Fruit fly (Drosophila melanogaster) whole organism, embryonic: ENCODE results near the gene CG11970.
A peak's percentile ranks its signal among the peaks of the same experiment; 100 is the strongest.

Source experiments
- CG10209 ChIP-seq: fragments of 200-800 bp; sonication (Bioruptor generic); optimal IDR thresholded peaks from 3 replicates; lab custom pipeline; 2017; ENCODE audit warnings: missing biosample characterization, mild to moderate bottlenecking, missing genetic modification characterization, missing genetic modification reagents
- CG1024 ChIP-seq: fragments of 200-800 bp; sonication (Bioruptor generic); IDR thresholded peaks from 2 replicates; pipeline ENCODE4 v1.3.6; 2022; ENCODE audit warnings: missing biosample characterization, missing genetic modification characterization
- CG10274 ChIP-seq: fragments of 200-800 bp; sonication (Bioruptor generic); optimal IDR thresholded peaks from 3 replicates; lab custom pipeline; 2017; ENCODE audit warnings: missing biosample characterization, mild to moderate bottlenecking, missing genetic modification characterization
- CG10979 ChIP-seq: fragments of 200-800 bp; sonication (Bioruptor generic); optimal IDR thresholded peaks from 2 replicates; lab custom pipeline; 2018; ENCODE audit warnings: missing biosample characterization, mild to moderate bottlenecking, missing genetic modification characterization, moderate library complexity
- CG12942 ChIP-seq: fragments of 200-800 bp; sonication (Bioruptor generic); optimal IDR thresholded peaks from 3 replicates; lab custom pipeline; 2016; ENCODE audit warnings: missing biosample characterization, missing genetic modification characterization
- CG13624 ChIP-seq: fragments of 200-800 bp; sonication (Bioruptor generic); optimal IDR thresholded peaks from 2 replicates; lab custom pipeline; 2016; ENCODE audit warnings: missing biosample characterization, missing genetic modification characterization
- CG15269 ChIP-seq: fragments of 200-800 bp; sonication (Bioruptor generic); optimal IDR thresholded peaks from 2 replicates; lab custom pipeline; 2018; ENCODE audit warnings: missing biosample characterization, mild to moderate bottlenecking, missing genetic modification characterization, moderate library complexity
- CG16813 ChIP-seq: fragments of 200-800 bp; sonication (Bioruptor generic); IDR thresholded peaks from 3 replicates; pipeline ENCODE4 v1.3.6; 2022; ENCODE audit warnings: missing biosample characterization, missing genetic modification characterization; ENCODE audit not compliant: partially characterized antibody
- CG2712 ChIP-seq: fragments of 200-800 bp; optimal IDR thresholded peaks from 3 replicates; lab custom pipeline; 2019; ENCODE audit warnings: missing biosample characterization, mild to moderate bottlenecking, missing genetic modification characterization, moderate library complexity
- CG32772 ChIP-seq: fragments of 200-800 bp; sonication (Bioruptor generic); IDR thresholded peaks from 2 replicates; pipeline ENCODE4 v1.3.6; 2022; ENCODE audit warnings: missing biosample characterization, missing genetic modification characterization
- CG34224 ChIP-seq: fragments of 200-800 bp; sonication (Bioruptor generic); IDR thresholded peaks from 3 replicates; pipeline ENCODE4 v1.3.6; 2022; ENCODE audit warnings: missing biosample characterization, missing genetic modification characterization; ENCODE audit not compliant: partially characterized antibody
- CG3726 ChIP-seq: fragments of 200-800 bp; sonication (Bioruptor generic); IDR thresholded peaks from 3 replicates; pipeline ENCODE4, ENCODE4 v1.3.6; 2022; ENCODE audit warnings: missing biosample characterization, missing genetic modification characterization
- CG3847 ChIP-seq: fragments of 200-800 bp; sonication (Bioruptor generic); IDR thresholded peaks from 2 replicates; pipeline ENCODE4 v1.3.6; 2022; ENCODE audit warnings: missing biosample characterization, missing genetic modification characterization
- CG3995 ChIP-seq: fragments of 200-800 bp; sonication (Bioruptor generic); optimal IDR thresholded peaks from 3 replicates; lab custom pipeline; 2016; ENCODE audit warnings: missing biosample characterization, missing genetic modification characterization
- CG4617 ChIP-seq: fragments of 200-800 bp; sonication (Bioruptor generic); optimal IDR thresholded peaks from 3 replicates; lab custom pipeline; 2016; ENCODE audit warnings: missing biosample characterization, missing genetic modification characterization, borderline replicate concordance
- CG6765 ChIP-seq: fragments of 200-800 bp; sonication (Bioruptor generic); optimal IDR thresholded peaks from 3 replicates; lab custom pipeline; 2017; ENCODE audit warnings: missing biosample characterization, mild to moderate bottlenecking, missing genetic modification characterization
- CG7556 ChIP-seq: fragments of 200-800 bp; sonication (Bioruptor generic); optimal IDR thresholded peaks from 2 replicates; lab custom pipeline; 2017; ENCODE audit warnings: missing biosample characterization, mild to moderate bottlenecking, missing genetic modification characterization
- CG7786 ChIP-seq: fragments of 200-800 bp; sonication (Bioruptor generic); optimal IDR thresholded peaks from 2 replicates; lab custom pipeline; 2016; ENCODE audit warnings: missing biosample characterization, missing genetic modification characterization
- CG8924 ChIP-seq: fragments of 200-800 bp; optimal IDR thresholded peaks from 3 replicates; lab custom pipeline; 2019; ENCODE audit warnings: missing biosample characterization, mild to moderate bottlenecking, missing genetic modification characterization, moderate library complexity
- CkIIα-i1 ChIP-seq: fragments of 200-800 bp; sonication (Bioruptor generic); IDR thresholded peaks from 2 replicates; pipeline ENCODE4 v1.3.6; 2022; ENCODE audit warnings: missing biosample characterization, missing genetic modification characterization
- D ChIP-seq, 2 experiments: fragments of 200-800 bp in 1 of 2; fragments of >200 bp in 1 of 2; sonication (Bioruptor generic) in 1 of 2; optimal IDR thresholded peaks; 2 replicates in 1 of 2; 3 replicates in 1 of 2; lab custom pipeline; 2017; ENCODE audit warnings: mild to moderate bottlenecking in 1 of 2, missing biosample characterization in 1 of 2, missing genetic modification characterization in 1 of 2, missing genetic modification reagents in 1 of 2
- Doc2 ChIP-seq: fragments of 200-800 bp; sonication (Bioruptor generic); IDR thresholded peaks from 2 replicates; pipeline ENCODE4 v1.3.6; 2022; ENCODE audit warnings: missing biosample characterization, missing genetic modification characterization
- Eip74EF ChIP-seq, 2 experiments: fragments of 200-800 bp in 1 of 2; fragments of >200 bp in 1 of 2; sonication (Bioruptor generic) in 1 of 2; optimal IDR thresholded peaks; 2 replicates each; lab custom pipeline; 2017 to 2019; ENCODE audit warnings: missing biosample characterization in 2 of 2, missing genetic modification characterization in 2 of 2, mild to moderate bottlenecking in 1 of 2, moderate library complexity in 1 of 2
- Gsc ChIP-seq: fragments of 200-800 bp; sonication (Bioruptor generic); IDR thresholded peaks from 2 replicates; pipeline ENCODE4 v1.3.6; 2022; ENCODE audit warnings: missing biosample characterization, missing genetic modification characterization
- HLH4C ChIP-seq: fragments of 200-800 bp; sonication (Bioruptor generic); IDR thresholded peaks from 3 replicates; pipeline ENCODE4 v1.3.6; 2022; ENCODE audit warnings: missing biosample characterization, missing genetic modification characterization; ENCODE audit not compliant: partially characterized antibody
- Hr39 ChIP-seq: fragments of >200 bp; optimal IDR thresholded peaks from 2 replicates; lab custom pipeline; 2017
- Lpt ChIP-seq: fragments of >200 bp; optimal IDR thresholded peaks from 2 replicates; lab custom pipeline; 2018; ENCODE audit warnings: missing biosample characterization, missing genetic modification characterization
- Mes4 ChIP-seq: fragments of 200-800 bp; sonication (Bioruptor generic); optimal IDR thresholded peaks from 2 replicates; lab custom pipeline; 2016; ENCODE audit warnings: missing biosample characterization, missing genetic modification characterization
- Ravus ChIP-seq: fragments of 200-800 bp; sonication (Bioruptor generic); IDR thresholded peaks from 2 replicates; pipeline ENCODE4 v1.3.6; 2022; ENCODE audit warnings: missing biosample characterization, missing genetic modification characterization
- TFAM ChIP-seq: fragments of 200-800 bp; sonication (Bioruptor generic); optimal IDR thresholded peaks from 2 replicates; lab custom pipeline; 2017; ENCODE audit warnings: missing biosample characterization, missing genetic modification characterization, inconsistent platforms
- ac ChIP-seq: fragments of 200-800 bp; sonication (Bioruptor generic); optimal IDR thresholded peaks from 3 replicates; lab custom pipeline; 2017; ENCODE audit warnings: missing biosample characterization, mild to moderate bottlenecking, missing genetic modification characterization
- cato ChIP-seq: fragments of 200-800 bp; sonication (Bioruptor generic); optimal IDR thresholded peaks from 2 replicates; lab custom pipeline; 2016; ENCODE audit warnings: missing biosample characterization, missing genetic modification characterization, borderline replicate concordance
- chm ChIP-seq: fragments of 200-800 bp; sonication (Bioruptor generic); IDR thresholded peaks from 2 replicates; pipeline ENCODE4 v1.3.6; 2022; ENCODE audit warnings: missing biosample characterization, missing genetic modification characterization
- gcm ChIP-seq: fragments of 200-800 bp; sonication (Bioruptor generic); optimal IDR thresholded peaks from 2 replicates; lab custom pipeline; 2019; ENCODE audit warnings: missing biosample characterization, mild to moderate bottlenecking, missing genetic modification characterization, moderate library complexity
- her ChIP-seq: fragments of 200-800 bp; sonication (Bioruptor generic); optimal IDR thresholded peaks from 2 replicates; lab custom pipeline; 2016; ENCODE audit warnings: missing biosample characterization, missing genetic modification characterization
- jigr1 ChIP-seq: fragments of 200-800 bp; sonication (Bioruptor generic); IDR thresholded peaks from 3 replicates; pipeline ENCODE4 v1.3.6; 2022; ENCODE audit warnings: missing biosample characterization, missing genetic modification characterization
- lmd ChIP-seq: fragments of 200-800 bp; sonication (Bioruptor generic); IDR thresholded peaks from 2 replicates; pipeline ENCODE4 v1.3.6; 2022; ENCODE audit warnings: missing biosample characterization, missing genetic modification characterization
- luna ChIP-seq: fragments of 200-800 bp; sonication (Bioruptor generic); optimal IDR thresholded peaks from 2 replicates; lab custom pipeline; 2016; ENCODE audit warnings: missing biosample characterization, missing genetic modification characterization
- nerfin-1 ChIP-seq: fragments of 200-800 bp; sonication (Bioruptor generic); optimal IDR thresholded peaks from 3 replicates; lab custom pipeline; 2019; ENCODE audit warnings: missing biosample characterization, mild to moderate bottlenecking, missing genetic modification characterization, moderate library complexity
- p53 ChIP-seq: fragments of 200-800 bp; sonication (Bioruptor generic); optimal IDR thresholded peaks from 2 replicates; lab custom pipeline; 2016; ENCODE audit warnings: missing biosample characterization, missing genetic modification characterization
- vnd ChIP-seq: fragments of 200-800 bp; sonication (Bioruptor generic); IDR thresholded peaks from 3 replicates; pipeline ENCODE4 v1.3.6; 2022; ENCODE audit warnings: missing biosample characterization, missing genetic modification characterization; ENCODE audit not compliant: partially characterized antibody
- zen ChIP-seq: fragments of 200-800 bp; sonication (Bioruptor generic); optimal IDR thresholded peaks from 3 replicates; lab custom pipeline; 2018; ENCODE audit warnings: missing biosample characterization, mild to moderate bottlenecking, missing genetic modification characterization, moderate library complexity

Gene CG11970

dm6 chr3R:9003600-9004223 lies 19.2 kb downstream of the CG11970 start, which contains the start of the genes CG31100 and CG11980 (continued):
- TF ChIP-seq CG10979 (no peak), CG12942 (GFP tag; lab: Kevin White, UChicago) (no peak), nerfin-1 (no peak), Hr39 (no peak), CG4617 (GFP tag; lab: Kevin White, UChicago) (peak; percentile 73), CG16813 (peak; percentile 73), jigr1 (GFP tag; lab: Robert Waterston, UW) (no peak), Ravus (GFP tag; lab: Robert Waterston, UW) (no peak), CG3726 (no peak), CG7556 (GFP tag; lab: Kevin White, UChicago) (no peak), CG10274 (GFP tag; lab: Kevin White, UChicago) (no peak), Eip74EF (GFP tag; optimal IDR thresholded peaks at IDR 0.05; lab: Kevin White, UChicago) (no peak), Gsc (GFP tag; lab: Robert Waterston, UW) (no peak), CG3847 (GFP tag; lab: Robert Waterston, UW) (peak; percentile 46), CG32772 (no peak), chm (GFP tag; lab: Robert Waterston, UW) (no peak), gcm (GFP tag; lab: Kevin White, UChicago) (no peak), CG6765 (GFP tag; lab: Kevin White, UChicago) (no peak), CG3995 (peak; percentile 18), CG8924 (tag; lab: Kevin White, UChicago) (no peak), p53 (GFP tag; lab: Kevin White, UChicago) (no peak), Mes4 (GFP tag; lab: Kevin White, UChicago) (no peak), CG1024 (GFP tag; lab: Robert Waterston, UW) (no peak), ac (no peak), TFAM (GFP tag; lab: Kevin White, UChicago) (no peak), CG13624 (GFP tag; lab: Kevin White, UChicago) (no peak), CkIIα-i1 (GFP tag; lab: Robert Waterston, UW) (no peak), her (GFP tag; lab: Kevin White, UChicago) (no peak), CG15269 (tag; lab: Kevin White, UChicago) (no peak), cato (GFP tag; lab: Kevin White, UChicago) (no peak), D (optimal IDR thresholded peaks at IDR 0.05; lab: Kevin White, UChicago) (no peak), D (GFP tag; optimal IDR thresholded peaks at IDR 0.05; lab: Kevin White, UChicago) (no peak), zen (tag; lab: Kevin White, UChicago) (no peak), luna (no peak), CG34224 (GFP tag; lab: Robert Waterston, UW) (peak; percentile 73), lmd (GFP tag; lab: Robert Waterston, UW) (no peak), CG7786 (GFP tag; lab: Kevin White, UChicago) (no peak), CG2712 (tag; lab: Kevin White, UChicago) (peak; percentile 46), Lpt (GFP tag; lab: Kevin White, UChicago) (no peak), HLH4C (GFP tag; lab: Robert Waterston, UW) (peak; percentile 49; the same call in 2 of the 3 replicates), CG10209 (GFP tag; lab: Kevin White, UChicago) (no peak), Doc2 (GFP tag; lab: Robert Waterston, UW) (no peak), vnd (GFP tag; lab: Robert Waterston, UW) (peak; percentile 42; the same call in 1 of the 3 replicates)
